Worm (Caenorhabditis elegans) whole organism, L2 larva: ENCODE data around the gene BE10.1.

Source experiments
- lin-13 ChIP-seq: fragments of 150-350 bp; optimal IDR thresholded peaks from 2 replicates; lab custom pipeline; 2014; ENCODE audit warnings: missing biosample characterization, missing genetic modification reagents, missing genetic modification characterization
- lsy-2 ChIP-seq, 2 experiments: fragments of 150-350 bp in 1 of 2; sonication (generic microtip) in 1 of 2; optimal IDR thresholded peaks; 2 replicates each; lab custom pipeline; 2014 to 2017; ENCODE audit warnings: missing biosample characterization in 2 of 2, missing genetic modification characterization in 2 of 2
- nhr-129 ChIP-seq: fragments of 150-350 bp; optimal IDR thresholded peaks from 2 replicates; lab custom pipeline; 2014; ENCODE audit warnings: missing biosample characterization, missing genetic modification characterization
- sma-3 ChIP-seq: sonication (generic microtip); optimal IDR thresholded peaks from 2 replicates; lab custom pipeline; 2016; ENCODE audit warnings: missing genetic modification reagents, missing genetic modification characterization, missing compliant biosample characterization
- snpc-4 ChIP-seq: fragments of 150-350 bp; optimal IDR thresholded peaks from 2 replicates; lab custom pipeline; 2014; ENCODE audit warnings: missing biosample characterization, missing genetic modification characterization

- TF ChIP-seq sma-3 (GFP tag; lab: Kevin White, UChicago) (no peak), lsy-2 (tag; optimal IDR thresholded peaks at IDR 0.05; lab: Kevin White, UChicago) (no peak), snpc-4 (tag; lab: Kevin White, UChicago) (no peak), lin-13 (GFP tag; lab: Kevin White, UChicago) (no peak), nhr-129 (tag; lab: Kevin White, UChicago) (no peak)
Observed at ce11 chrIII:12785427-12785826, 3.9 kb downstream of the BE10.1 start.
